Fruit fly (Drosophila melanogaster) whole organism, embryonic: ENCODE data around the gene CG42585.

Experiments used
- Adf1 ChIP-seq: fragments of 200-800 bp; sonication (Bioruptor generic); IDR thresholded peaks from 2 replicates; pipeline ENCODE4 v1.3.6; 2022; ENCODE audit warnings: missing biosample characterization, missing genetic modification characterization
- CG11093 ChIP-seq: fragments of 200-800 bp; sonication (Bioruptor generic); IDR thresholded peaks from 3 replicates; pipeline ENCODE4 v1.3.6; 2022; ENCODE audit warnings: missing biosample characterization, missing genetic modification characterization
- CG11723 ChIP-seq: fragments of 200-800 bp; sonication (Bioruptor generic); optimal IDR thresholded peaks from 2 replicates; lab custom pipeline; 2017; ENCODE audit warnings: missing biosample characterization, mild to moderate bottlenecking, missing genetic modification characterization
- CG12391 ChIP-seq: fragments of 200-800 bp; sonication (Bioruptor generic); optimal IDR thresholded peaks from 3 replicates; lab custom pipeline; 2018; ENCODE audit warnings: missing biosample characterization, mild to moderate bottlenecking, missing genetic modification characterization, moderate library complexity
- CG13424 ChIP-seq: fragments of 200-800 bp; sonication (Bioruptor generic); optimal IDR thresholded peaks from 2 replicates; lab custom pipeline; 2019; ENCODE audit warnings: missing biosample characterization, mild to moderate bottlenecking, missing genetic modification characterization, moderate library complexity
- CG14667 ChIP-seq: fragments of 200-800 bp; sonication (Bioruptor generic); IDR thresholded peaks from 2 replicates; pipeline ENCODE4 v1.3.6; 2022; ENCODE audit warnings: missing biosample characterization, missing genetic modification characterization
- CG14710 ChIP-seq: fragments of 200-800 bp; sonication (Bioruptor generic); optimal IDR thresholded peaks from 3 replicates; lab custom pipeline; 2019; ENCODE audit warnings: missing biosample characterization, mild to moderate bottlenecking, missing genetic modification characterization, moderate library complexity
- CG15696 ChIP-seq: fragments of 200-800 bp; sonication (Bioruptor generic); optimal IDR thresholded peaks from 2 replicates; lab custom pipeline; 2019; ENCODE audit warnings: missing biosample characterization, mild to moderate bottlenecking, missing genetic modification characterization, moderate library complexity
- CG16813 ChIP-seq: fragments of 200-800 bp; sonication (Bioruptor generic); IDR thresholded peaks from 3 replicates; pipeline ENCODE4 v1.3.6; 2022; ENCODE audit warnings: missing biosample characterization, missing genetic modification characterization; ENCODE audit not compliant: partially characterized antibody
- CG17361 ChIP-seq: fragments of 200-800 bp; sonication (Bioruptor generic); IDR thresholded peaks from 3 replicates; pipeline ENCODE4 v1.3.6; 2022; ENCODE audit warnings: missing biosample characterization, missing genetic modification characterization
- CG2199 ChIP-seq: fragments of 200-800 bp; sonication (Bioruptor generic); IDR thresholded peaks from 3 replicates; pipeline ENCODE4 v1.3.6; 2022; ENCODE audit warnings: missing biosample characterization, missing genetic modification characterization
- CG2202 ChIP-seq: fragments of 200-800 bp; sonication (Bioruptor generic); optimal IDR thresholded peaks from 2 replicates; lab custom pipeline; 2018; ENCODE audit warnings: missing biosample characterization, mild to moderate bottlenecking, missing genetic modification characterization
- CG2712 ChIP-seq: fragments of 200-800 bp; optimal IDR thresholded peaks from 3 replicates; lab custom pipeline; 2019; ENCODE audit warnings: missing biosample characterization, mild to moderate bottlenecking, missing genetic modification characterization, moderate library complexity
- CG3163 ChIP-seq: fragments of 200-800 bp; sonication (Bioruptor generic); optimal IDR thresholded peaks from 3 replicates; lab custom pipeline; 2016; ENCODE audit warnings: missing biosample characterization, missing genetic modification characterization
- CG34224 ChIP-seq: fragments of 200-800 bp; sonication (Bioruptor generic); IDR thresholded peaks from 3 replicates; pipeline ENCODE4 v1.3.6; 2022; ENCODE audit warnings: missing biosample characterization, missing genetic modification characterization; ENCODE audit not compliant: partially characterized antibody
- CG34376 ChIP-seq: fragments of 200-800 bp; sonication (Bioruptor generic); optimal IDR thresholded peaks from 2 replicates; lab custom pipeline; 2018; ENCODE audit warnings: missing biosample characterization, mild to moderate bottlenecking, missing genetic modification characterization
- CG3726 ChIP-seq: fragments of 200-800 bp; sonication (Bioruptor generic); IDR thresholded peaks from 3 replicates; pipeline ENCODE4, ENCODE4 v1.3.6; 2022; ENCODE audit warnings: missing biosample characterization, missing genetic modification characterization
- CG5953 ChIP-seq: fragments of 200-800 bp; sonication (Bioruptor generic); IDR thresholded peaks from 2 replicates; pipeline ENCODE4 v1.3.6; 2022; ENCODE audit warnings: missing biosample characterization, missing genetic modification characterization
- CG6689 ChIP-seq: fragments of 200-800 bp; sonication (Bioruptor generic); IDR thresholded peaks from 2 replicates; pipeline ENCODE4 v1.3.6; 2022; ENCODE audit warnings: missing biosample characterization, missing genetic modification characterization
- CG8924 ChIP-seq: fragments of 200-800 bp; optimal IDR thresholded peaks from 3 replicates; lab custom pipeline; 2019; ENCODE audit warnings: missing biosample characterization, mild to moderate bottlenecking, missing genetic modification characterization, moderate library complexity
- CG9215 ChIP-seq: fragments of 200-800 bp; sonication (Bioruptor generic); IDR thresholded peaks from 2 replicates; pipeline ENCODE4 v1.3.6; 2022; ENCODE audit warnings: missing biosample characterization, missing genetic modification characterization
- CG9727 ChIP-seq: fragments of 200-800 bp; sonication (Bioruptor generic); optimal IDR thresholded peaks from 3 replicates; lab custom pipeline; 2017; ENCODE audit warnings: missing biosample characterization, mild to moderate bottlenecking, missing genetic modification characterization
- Dfd ChIP-seq, 2 experiments: fragments of >200 bp; optimal IDR thresholded peaks; 2 replicates each; lab custom pipeline; 2017; ENCODE audit warnings: missing biosample characterization in 2 of 2, missing genetic modification characterization in 2 of 2
- Dip3 ChIP-seq: fragments of 200-800 bp; sonication (Bioruptor generic); optimal IDR thresholded peaks from 3 replicates; lab custom pipeline; 2016; ENCODE audit warnings: missing biosample characterization, missing genetic modification characterization
- Dll ChIP-seq: fragments of 200-800 bp; sonication (Bioruptor generic); IDR thresholded peaks from 4 replicates; pipeline ENCODE4 v1.3.6; 2022; ENCODE audit warnings: missing biosample characterization, missing genetic modification characterization; ENCODE audit not compliant: partially characterized antibody
- HLHmδ ChIP-seq: fragments of 200-800 bp; sonication (Bioruptor generic); optimal IDR thresholded peaks from 2 replicates; lab custom pipeline; 2018; ENCODE audit warnings: missing biosample characterization, mild to moderate bottlenecking, missing genetic modification characterization, moderate library complexity
- Hsf ChIP-seq: fragments of 200-800 bp; sonication (Bioruptor generic); optimal IDR thresholded peaks from 3 replicates; lab custom pipeline; 2016; ENCODE audit warnings: missing biosample characterization, missing genetic modification characterization
- Lhr ChIP-seq: fragments of 200-800 bp; sonication (Bioruptor generic); optimal IDR thresholded peaks from 3 replicates; lab custom pipeline; 2017; ENCODE audit warnings: mild to moderate bottlenecking, missing biosample characterization, missing genetic modification reagents, missing genetic modification characterization
- Neu2 ChIP-seq: fragments of 200-800 bp; sonication (Bioruptor generic); optimal IDR thresholded peaks from 3 replicates; lab custom pipeline; 2016; ENCODE audit warnings: missing biosample characterization, missing genetic modification characterization, borderline replicate concordance
- Nf-YC ChIP-seq: fragments of 200-800 bp; optimal IDR thresholded peaks from 3 replicates; lab custom pipeline; 2019; ENCODE audit warnings: missing biosample characterization, mild to moderate bottlenecking, missing genetic modification characterization, moderate library complexity
- Oli ChIP-seq: fragments of 200-800 bp; sonication (Bioruptor generic); optimal IDR thresholded peaks from 2 replicates; lab custom pipeline; 2018; ENCODE audit warnings: missing biosample characterization, mild to moderate bottlenecking, missing genetic modification characterization, moderate library complexity
- Rx ChIP-seq: fragments of 200-800 bp; sonication (Bioruptor generic); IDR thresholded peaks from 2 replicates; pipeline ENCODE4 v1.3.6; 2022; ENCODE audit warnings: missing biosample characterization, missing genetic modification characterization
- Sox102F ChIP-seq: fragments of 200-800 bp; sonication (Bioruptor generic); optimal IDR thresholded peaks from 2 replicates; lab custom pipeline; 2018; ENCODE audit warnings: missing biosample characterization, mild to moderate bottlenecking, missing genetic modification characterization, moderate library complexity
- Sry-β ChIP-seq: fragments of 200-800 bp; sonication (Bioruptor generic); optimal IDR thresholded peaks from 2 replicates; lab custom pipeline; 2018; ENCODE audit warnings: missing biosample characterization, mild to moderate bottlenecking, missing genetic modification characterization, moderate library complexity
- bigmax ChIP-seq: fragments of 200-800 bp; sonication (Bioruptor generic); optimal IDR thresholded peaks from 2 replicates; lab custom pipeline; 2018; ENCODE audit warnings: missing biosample characterization, mild to moderate bottlenecking, missing genetic modification characterization
- cad ChIP-seq: fragments of >200 bp; optimal IDR thresholded peaks from 2 replicates; lab custom pipeline; 2017; ENCODE audit warnings: missing biosample characterization, missing genetic modification characterization
- chn ChIP-seq: fragments of 200-800 bp; sonication (Bioruptor generic); optimal IDR thresholded peaks from 2 replicates; lab custom pipeline; 2016; ENCODE audit warnings: missing biosample characterization, missing genetic modification characterization
- croc ChIP-seq: fragments of 200-800 bp; sonication (Bioruptor generic); conservative IDR thresholded peaks from 3 replicates; pipeline ENCODE4 v1.3.6; 2022; ENCODE audit warnings: missing biosample characterization, missing genetic modification characterization
- danr ChIP-seq: fragments of 200-800 bp; sonication (Bioruptor generic); IDR thresholded peaks from 2 replicates; pipeline ENCODE4 v1.3.6; 2022; ENCODE audit warnings: missing biosample characterization, missing genetic modification characterization
- fd64A ChIP-seq: fragments of 200-800 bp; sonication (Bioruptor generic); optimal IDR thresholded peaks from 3 replicates; lab custom pipeline; 2018; ENCODE audit warnings: missing biosample characterization, mild to moderate bottlenecking, missing genetic modification characterization
- inv ChIP-seq: fragments of 200-800 bp; sonication (Bioruptor generic); IDR thresholded peaks from 2 replicates; pipeline ENCODE4 v1.3.6; 2022; ENCODE audit warnings: missing biosample characterization, missing genetic modification characterization; ENCODE audit not compliant: partially characterized antibody
- kni ChIP-seq: fragments of 200-800 bp; sonication (Bioruptor generic); optimal IDR thresholded peaks from 3 replicates; lab custom pipeline; 2017; ENCODE audit warnings: mild to moderate bottlenecking, missing biosample characterization, missing genetic modification reagents, missing genetic modification characterization
- knrl ChIP-seq: fragments of 200-800 bp; sonication (Bioruptor generic); IDR thresholded peaks from 3 replicates; pipeline ENCODE4 v1.3.6; 2022; ENCODE audit warnings: missing biosample characterization, missing genetic modification characterization; ENCODE audit not compliant: partially characterized antibody
- lab ChIP-seq: fragments of 200-800 bp; sonication (Bioruptor generic); optimal IDR thresholded peaks from 3 replicates; lab custom pipeline; 2017; ENCODE audit warnings: missing biosample characterization, missing genetic modification characterization, mild to moderate bottlenecking, moderate library complexity, missing genetic modification reagents
- lilli ChIP-seq: fragments of 200-800 bp; sonication (Bioruptor generic); optimal IDR thresholded peaks from 3 replicates; lab custom pipeline; 2016; ENCODE audit warnings: missing biosample characterization, missing genetic modification characterization
- lola ChIP-seq, 3 experiments: fragments of >200 bp in 2 of 3; fragments of 200-800 bp in 1 of 3; sonication (Bioruptor generic) in 1 of 3; optimal IDR thresholded peaks; 2 replicates each; lab custom pipeline; 2017 to 2019; ENCODE audit warnings: missing biosample characterization in 3 of 3, missing genetic modification characterization in 3 of 3, mild to moderate bottlenecking in 1 of 3, moderate library complexity in 1 of 3
- peb ChIP-seq: fragments of 200-800 bp; sonication (Bioruptor generic); IDR thresholded peaks from 2 replicates; pipeline ENCODE4 v1.3.6; 2022; ENCODE audit warnings: missing biosample characterization, missing genetic modification characterization
- sens ChIP-seq: fragments of 200-800 bp; sonication (Bioruptor generic); peaks from one replicate; lab custom pipeline; 2016; ENCODE audit warnings: missing biosample characterization, missing genetic modification characterization
- stc ChIP-seq: fragments of 200-800 bp; sonication (Bioruptor generic); IDR thresholded peaks from 2 replicates; pipeline ENCODE4 v1.3.6; 2022; ENCODE audit warnings: missing biosample characterization, missing genetic modification characterization
- tin ChIP-seq: fragments of 200-800 bp; sonication (Bioruptor generic); optimal IDR thresholded peaks from 3 replicates; lab custom pipeline; 2016; ENCODE audit warnings: missing biosample characterization, missing genetic modification characterization
- wdn ChIP-seq: fragments of 200-800 bp; sonication (Bioruptor generic); IDR thresholded peaks from 2 replicates; pipeline ENCODE4 v1.3.6; 2022; ENCODE audit warnings: missing biosample characterization, missing genetic modification characterization

Gene CG42585

DNA sequence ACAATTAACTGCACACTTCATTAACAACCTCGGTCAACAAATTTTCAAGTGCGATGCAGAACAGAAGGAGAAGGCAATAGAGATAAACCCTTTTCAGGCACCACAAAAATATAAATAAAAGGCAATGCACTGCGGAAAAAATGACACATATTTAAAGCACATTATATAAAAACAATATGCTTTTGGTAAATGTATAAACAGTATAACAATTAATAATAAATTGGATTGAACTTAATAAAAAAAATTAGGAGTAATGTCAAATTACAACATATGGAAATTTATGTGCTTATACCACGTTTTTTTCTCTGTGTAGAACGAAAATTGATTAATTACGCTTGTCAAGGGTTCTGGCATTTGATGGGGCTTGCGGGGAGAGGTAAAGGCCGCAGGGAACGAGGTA lies 48.9 kb upstream of the CG42585 start (continued):
- no peak for TF ChIP-seq CG14667 (GFP tag; lab: Robert Waterston, UW)
- TF ChIP-seq peb (GFP tag; lab: Robert Waterston, UW) = no peak
- no peak for TF ChIP-seq Hsf (GFP tag; lab: Kevin White, UChicago)
- TF ChIP-seq CG34224 (GFP tag; lab: Robert Waterston, UW) = no peak
- no peak for TF ChIP-seq HLHmδ (GFP tag; lab: Kevin White, UChicago)
- TF ChIP-seq CG13424 (tag; lab: Kevin White, UChicago) = no peak
- no peak for TF ChIP-seq Neu2
- no peak for TF ChIP-seq Sox102F (GFP tag; lab: Kevin White, UChicago)
- TF ChIP-seq danr (GFP tag; lab: Robert Waterston, UW) = no peak
- TF ChIP-seq knrl (GFP tag; lab: Robert Waterston, UW) = no peak
- no peak for TF ChIP-seq CG2202
- no peak for TF ChIP-seq CG5953
- no peak for TF ChIP-seq inv (GFP tag; lab: Robert Waterston, UW)
- TF ChIP-seq CG16813 (GFP tag; lab: Robert Waterston, UW) = no peak
- TF ChIP-seq lola (GFP tag; optimal IDR thresholded peaks at IDR 0.05; lab: Kevin White, UChicago) = peak in 1 of 3 experiments; percentile 59
- TF ChIP-seq croc = 0 out of 3 replicates have a peak, but pooled peaks have one; percentile 29
- no peak for TF ChIP-seq fd64A (GFP tag; lab: Kevin White, UChicago)
- no peak for TF ChIP-seq CG11723 (GFP tag; lab: Kevin White, UChicago)
- no peak for TF ChIP-seq Rx (GFP tag; lab: Robert Waterston, UW)
- no peak for TF ChIP-seq Sry-β (GFP tag; lab: Kevin White, UChicago)
- TF ChIP-seq bigmax (GFP tag; lab: Kevin White, UChicago) = no peak
- peak; percentile 30 for TF ChIP-seq CG8924
- no peak for TF ChIP-seq CG9215 (GFP tag; lab: Robert Waterston, UW)
- no peak for TF ChIP-seq lab (GFP tag; lab: Kevin White, UChicago)
- peak; percentile 28 for TF ChIP-seq CG12391 (tag; lab: Kevin White, UChicago)
- no peak for TF ChIP-seq stc (GFP tag; lab: Robert Waterston, UW)
- no peak for TF ChIP-seq CG6689
- TF ChIP-seq wdn (GFP tag; lab: Robert Waterston, UW) = no peak
- peak; percentile 43 for TF ChIP-seq tin (GFP tag; lab: Kevin White, UChicago)
- no peak for TF ChIP-seq Dfd (GFP tag; optimal IDR thresholded peaks at IDR 0.05; lab: Kevin White, UChicago)
- TF ChIP-seq lilli = no peak
- no peak for TF ChIP-seq CG3163 (GFP tag; lab: Kevin White, UChicago)
- TF ChIP-seq Adf1 = no peak
- peak; percentile 7 for TF ChIP-seq Oli (tag; lab: Kevin White, UChicago)
- peak; percentile 37 for TF ChIP-seq kni (GFP tag; lab: Kevin White, UChicago)
- peak; percentile 80 for TF ChIP-seq sens (GFP tag; lab: Kevin White, UChicago)
- TF ChIP-seq Nf-YC (tag; lab: Kevin White, UChicago) = no peak
- TF ChIP-seq CG34376 (GFP tag; lab: Kevin White, UChicago) = no peak
- 0 out of 3 replicates have a peak, but pooled peaks have one; percentile 18 for TF ChIP-seq CG2199 (GFP tag; lab: Robert Waterston, UW)
- TF ChIP-seq Dll = no peak
- TF ChIP-seq chn (GFP tag; lab: Kevin White, UChicago) = no peak
- TF ChIP-seq Lhr (GFP tag; lab: Kevin White, UChicago) = no peak
- no peak for TF ChIP-seq CG11093 (GFP tag; lab: Robert Waterston, UW)
- peak; percentile 64 for TF ChIP-seq CG2712 (tag; lab: Kevin White, UChicago)
- no peak for TF ChIP-seq CG3726 (GFP tag; lab: Robert Waterston, UW)
- peak; percentile 46 for TF ChIP-seq CG15696 (tag; lab: Kevin White, UChicago)
- no peak for TF ChIP-seq cad (GFP tag; lab: Kevin White, UChicago)
- TF ChIP-seq Dip3 = no peak
- TF ChIP-seq CG14710 (tag; lab: Kevin White, UChicago) = peak; percentile 40
- peak; percentile 73 for TF ChIP-seq CG9727 (GFP tag; lab: Kevin White, UChicago)
- TF ChIP-seq CG17361 (GFP tag; lab: Robert Waterston, UW) = 0 out of 3 replicates have a peak, but pooled peaks have one; percentile 25
